Worm (Caenorhabditis elegans) whole organism, young adult: ENCODE results near the gene srz-56.
"Not testable (repeated sequence)": the region's sequence is repeated elsewhere in the genome, so short reads cannot be mapped to it uniquely, and the experiment has no call there.

Experiments
- C17E4.6 ChIP-seq: fragments of 200-800 bp; sonication (Bioruptor generic); IDR thresholded peaks from 2 replicates; pipeline ENCODE4 v1.3.6; 2022; ENCODE audit warnings: missing genetic modification reagents, missing genetic modification characterization, missing compliant biosample characterization
- F10E7.11 ChIP-seq: sonication (generic microtip); optimal IDR thresholded peaks from 2 replicates; lab custom pipeline; 2017; ENCODE audit warnings: mild to moderate bottlenecking, missing genetic modification characterization, moderate library complexity, missing compliant biosample characterization
- K12H6.12 ChIP-seq: fragments of 200-800 bp; sonication (Bioruptor generic); optimal IDR thresholded peaks from 2 replicates; lab custom pipeline; 2018; ENCODE audit warnings: mild to moderate bottlenecking, missing genetic modification characterization, missing compliant biosample characterization
- T07F8.4 ChIP-seq: sonication (generic microtip); optimal IDR thresholded peaks from 2 replicates; lab custom pipeline; 2016; ENCODE audit warnings: mild to moderate bottlenecking, missing genetic modification characterization, moderate library complexity, missing compliant biosample characterization
- T26A5.8 ChIP-seq: sonication (generic microtip); optimal IDR thresholded peaks from 2 replicates; lab custom pipeline; 2016; ENCODE audit warnings: missing genetic modification characterization, missing compliant biosample characterization
- ZK185.1 ChIP-seq: sonication (generic microtip); optimal IDR thresholded peaks from 2 replicates; lab custom pipeline; 2016; ENCODE audit warnings: mild to moderate bottlenecking, missing genetic modification characterization, missing compliant biosample characterization; ENCODE audit not compliant: poor library complexity, severe bottlenecking
- aptf-2 ChIP-seq: fragments of 200-800 bp; sonication (Bioruptor generic); conservative IDR thresholded peaks from 2 replicates; pipeline ENCODE4 v1.3.6; 2022; ENCODE audit warnings: missing genetic modification reagents, missing genetic modification characterization, missing compliant biosample characterization
- aptf-3 ChIP-seq: fragments of 200-800 bp; sonication (Bioruptor generic); IDR thresholded peaks from 2 replicates; pipeline ENCODE4 v1.3.6; 2022; ENCODE audit warnings: missing genetic modification characterization, missing compliant biosample characterization
- athp-1 ChIP-seq: sonication (generic microtip); optimal IDR thresholded peaks from 2 replicates; lab custom pipeline; 2017; ENCODE audit warnings: mild to moderate bottlenecking, missing genetic modification characterization, missing compliant biosample characterization
- attf-5 ChIP-seq: fragments of 200-800 bp; sonication (Bioruptor generic); optimal IDR thresholded peaks from 2 replicates; lab custom pipeline; 2018; ENCODE audit warnings: mild to moderate bottlenecking, missing genetic modification characterization, missing compliant biosample characterization
- attf-6 ChIP-seq: fragments of 200-800 bp; sonication (Bioruptor generic); IDR thresholded peaks from 2 replicates; pipeline ENCODE4 v1.3.6; 2022; ENCODE audit warnings: missing genetic modification reagents, missing genetic modification characterization, missing compliant biosample characterization
- bed-1 ChIP-seq: fragments of 200-800 bp; sonication (Bioruptor generic); IDR thresholded peaks from 2 replicates; pipeline ENCODE4 v1.3.6; 2022; ENCODE audit warnings: missing genetic modification reagents, missing genetic modification characterization, missing compliant biosample characterization
- cebp-2 ChIP-seq: fragments of 200-800 bp; sonication (Bioruptor generic); IDR thresholded peaks from 2 replicates; pipeline ENCODE4 v1.3.6; 2022; ENCODE audit warnings: missing genetic modification characterization, missing compliant biosample characterization
- ceh-79 ChIP-seq: sonication (generic microtip); optimal IDR thresholded peaks from 2 replicates; lab custom pipeline; 2017; ENCODE audit warnings: mild to moderate bottlenecking, missing genetic modification characterization, missing compliant biosample characterization
- dpff-1 ChIP-seq: sonication (generic microtip); optimal IDR thresholded peaks from 2 replicates; lab custom pipeline; 2017; ENCODE audit warnings: mild to moderate bottlenecking, missing genetic modification characterization, missing compliant biosample characterization
- efl-1 ChIP-seq: fragments of 150-350 bp; optimal IDR thresholded peaks from 2 replicates; lab custom pipeline; 2014; ENCODE audit warnings: missing biosample characterization, missing genetic modification reagents, missing genetic modification characterization
- him-1 ChIP-seq: sonication (generic microtip); optimal IDR thresholded peaks from 2 replicates; lab custom pipeline; 2016; ENCODE audit warnings: missing genotype, missing genetic modification reagents, missing genetic modification characterization, missing compliant biosample characterization
- hlh-26 ChIP-seq: fragments of 200-800 bp; sonication (Bioruptor generic); conservative IDR thresholded peaks from 2 replicates; pipeline ENCODE4 v1.3.6; 2022; ENCODE audit warnings: missing genetic modification reagents, missing genetic modification characterization, missing compliant biosample characterization
- lin-26 ChIP-seq: fragments of 200-800 bp; sonication (Bioruptor generic); IDR thresholded peaks from 2 replicates; pipeline ENCODE4 v1.3.6; 2022; ENCODE audit warnings: missing genetic modification reagents, missing genetic modification characterization, missing compliant biosample characterization
- lin-40 ChIP-seq: sonication (generic microtip); optimal IDR thresholded peaks from 2 replicates; lab custom pipeline; 2016; ENCODE audit warnings: missing genetic modification characterization, mild to moderate bottlenecking, missing compliant biosample characterization, missing genotype, missing genetic modification reagents
- lin-54 ChIP-seq: fragments of 200-800 bp; sonication (Bioruptor generic); optimal IDR thresholded peaks from 2 replicates; lab custom pipeline; 2018; ENCODE audit warnings: mild to moderate bottlenecking, missing genetic modification characterization, missing compliant biosample characterization
- lsl-1 ChIP-seq: fragments of 200-800 bp; sonication (Bioruptor generic); optimal IDR thresholded peaks from 2 replicates; lab custom pipeline; 2018; ENCODE audit warnings: mild to moderate bottlenecking, missing genetic modification characterization, moderate library complexity, missing compliant biosample characterization
- madf-3 ChIP-seq: fragments of 200-800 bp; sonication (Bioruptor generic); IDR thresholded peaks from 2 replicates; pipeline ENCODE4 v1.3.6; 2022; ENCODE audit warnings: missing genetic modification reagents, missing genetic modification characterization, missing compliant biosample characterization
- madf-8 ChIP-seq: fragments of 200-800 bp; sonication (Bioruptor generic); conservative IDR thresholded peaks from 2 replicates; pipeline ENCODE4 v1.3.6; 2022; ENCODE audit warnings: missing genetic modification reagents, missing genetic modification characterization, missing compliant biosample characterization
- mes-4 ChIP-seq: sonication (generic microtip); optimal IDR thresholded peaks from 2 replicates; lab custom pipeline; 2016; ENCODE audit warnings: missing genotype, missing genetic modification characterization, missing compliant biosample characterization
- nfya-1 ChIP-seq: sonication (generic microtip); optimal IDR thresholded peaks from 2 replicates; lab custom pipeline; 2017; ENCODE audit warnings: antibody characterized with exemption, missing compliant biosample characterization, missing genetic modification characterization, borderline replicate concordance; ENCODE audit not compliant: insufficient read depth
- nhr-27 ChIP-seq: fragments of 200-800 bp; sonication (Bioruptor generic); optimal IDR thresholded peaks from 2 replicates; lab custom pipeline; 2018; ENCODE audit warnings: mild to moderate bottlenecking, missing genetic modification characterization, moderate library complexity, missing compliant biosample characterization
- pha-4 ChIP-seq: fragments of 150-350 bp; sonication (generic microtip); optimal IDR thresholded peaks from 2 replicates; lab custom pipeline; 2014; ENCODE audit warnings: missing biosample characterization, missing genetic modification reagents, missing genetic modification characterization
- repo-1 ChIP-seq: sonication (generic microtip); optimal IDR thresholded peaks from 2 replicates; lab custom pipeline; 2017; ENCODE audit warnings: mild to moderate bottlenecking, missing genetic modification characterization, missing compliant biosample characterization
- sdz-38 ChIP-seq: sonication (generic microtip); optimal IDR thresholded peaks from 2 replicates; lab custom pipeline; 2016; ENCODE audit warnings: missing genotype, missing genetic modification characterization, missing compliant biosample characterization
- sea-2 ChIP-seq: fragments of 200-800 bp; sonication (Bioruptor generic); IDR thresholded peaks from 2 replicates; pipeline ENCODE4 v1.3.6; 2022; ENCODE audit warnings: missing genetic modification characterization, missing compliant biosample characterization
- snpc-3.4 ChIP-seq: sonication (generic microtip); optimal IDR thresholded peaks from 2 replicates; lab custom pipeline; 2017; ENCODE audit warnings: missing genetic modification characterization, mild to moderate bottlenecking, missing compliant biosample characterization, antibody characterized with exemption, moderate library complexity, missing genotype, missing genetic modification reagents
- snpc-4 ChIP-seq, 5 experiments: fragments of 150-350 bp in 1 of 5; sonication (generic microtip) in 4 of 5; optimal IDR thresholded peaks; 2 replicates each; lab custom pipeline; 2014 to 2018; ENCODE audit warnings: missing genetic modification characterization in 5 of 5, missing biosample characterization in 3 of 5, antibody characterized with exemption in 2 of 5, mild to moderate bottlenecking in 2 of 5, missing compliant biosample characterization in 2 of 5, missing genotype in 2 of 5, moderate library complexity in 2 of 5, missing genetic modification reagents in 1 of 5
- xnd-1 ChIP-seq: sonication (generic microtip); optimal IDR thresholded peaks from 2 replicates; lab custom pipeline; 2016; ENCODE audit warnings: missing genotype, missing genetic modification reagents, missing genetic modification characterization, missing compliant biosample characterization
- ztf-18 ChIP-seq: sonication (generic microtip); optimal IDR thresholded peaks from 2 replicates; lab custom pipeline; 2016; ENCODE audit warnings: missing genotype, mild to moderate bottlenecking, missing genetic modification characterization, missing compliant biosample characterization

srz-56 gene

DNA sequence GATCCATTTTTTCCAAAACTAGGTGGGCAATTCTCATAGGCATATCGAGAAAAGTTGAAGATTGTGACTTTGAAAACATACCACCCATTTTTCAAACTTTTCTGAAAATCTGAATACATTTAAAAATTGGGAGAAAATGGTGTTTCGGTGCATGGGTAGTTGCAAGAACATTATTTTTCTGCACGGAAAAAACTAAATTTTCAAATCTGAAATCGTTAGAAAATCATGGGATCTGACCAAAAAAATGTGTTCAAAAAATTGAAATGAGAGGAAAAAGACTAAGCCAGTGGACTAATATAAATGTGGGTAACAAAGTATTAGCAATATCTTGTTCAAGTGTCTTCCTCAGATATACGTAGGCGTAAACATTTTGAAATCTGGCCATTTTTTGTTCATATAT lies 18.3 kb downstream of the srz-56 start, which contains the start of gene fbxa-43:
fbxa-43 (minus strand) TSS at position 101 of the 400 bp plus-strand sequence.
- TF ChIP-seq efl-1 (GFP tag; lab: Kevin White, UChicago), result no peak
- TF ChIP-seq F10E7.11 (tag; lab: Kevin White, UChicago), result no peak
- TF ChIP-seq nfya-1 (tag; lab: Kevin White, UChicago), result no peak
- TF ChIP-seq sdz-38, result no peak
- no peak for TF ChIP-seq ceh-79 (tag; lab: Kevin White, UChicago)
- no peak for TF ChIP-seq pha-4 (tag; lab: Kevin White, UChicago)
- TF ChIP-seq K12H6.12 (tag; lab: Kevin White, UChicago), result no peak
- TF ChIP-seq lin-26 (GFP tag; lab: Robert Waterston, UW), result no peak
- TF ChIP-seq madf-3 (GFP tag; lab: Robert Waterston, UW), result no peak
- TF ChIP-seq snpc-3.4, result no peak

DNA sequence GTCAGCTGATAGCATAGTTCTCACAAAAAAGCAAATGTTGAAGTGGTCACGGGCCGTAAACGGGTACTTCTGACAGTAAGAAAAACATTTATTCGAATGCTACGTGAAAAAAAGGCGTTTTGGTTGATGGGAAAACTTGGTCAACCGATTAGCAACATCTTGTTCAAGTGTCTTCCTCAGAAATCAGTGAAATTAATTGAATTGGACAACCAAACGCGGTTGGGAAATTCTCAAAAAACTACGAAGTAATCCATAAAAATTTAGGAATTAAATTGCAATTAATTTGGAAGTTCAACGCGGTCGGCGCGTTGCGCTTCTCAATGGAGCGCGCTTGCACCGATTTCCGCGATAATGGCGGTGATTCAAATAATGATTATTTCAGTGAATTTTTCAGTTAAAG lies 18.8 kb downstream of the srz-56 start:
- no peak for TF ChIP-seq sea-2 (GFP tag; lab: Robert Waterston, UW)
- TF ChIP-seq T26A5.8 (tag; lab: Kevin White, UChicago), result no peak
- no peak for TF ChIP-seq madf-8 (GFP tag; lab: Robert Waterston, UW)
- TF ChIP-seq attf-5 (GFP tag; lab: Kevin White, UChicago), result no peak
- no peak for TF ChIP-seq ZK185.1 (tag; lab: Kevin White, UChicago)
- no peak for TF ChIP-seq repo-1
- TF ChIP-seq dpff-1 (tag; lab: Kevin White, UChicago), result no peak
- TF ChIP-seq aptf-3, result no peak
- no peak for TF ChIP-seq xnd-1 (tag; lab: Kevin White, UChicago)
- TF ChIP-seq T07F8.4, result no peak
- no peak for TF ChIP-seq aptf-2 (GFP tag; lab: Robert Waterston, UW)
- no peak for TF ChIP-seq athp-1
- no peak for TF ChIP-seq cebp-2 (GFP tag; lab: Robert Waterston, UW)
- no peak for TF ChIP-seq bed-1
- TF ChIP-seq lin-40 (tag; lab: Kevin White, UChicago), result no peak
- TF ChIP-seq him-1 (tag; lab: Kevin White, UChicago), result no peak
- TF ChIP-seq hlh-26 (GFP tag; lab: Robert Waterston, UW), result no peak

- TF ChIP-seq lsl-1 (GFP tag; lab: Kevin White, UChicago); ceh-79 (tag; lab: Kevin White, UChicago); attf-6 (GFP tag; lab: Robert Waterston, UW): not testable (repeated sequence)
- TF ChIP-seq, all 124 proteins: peak for 0; not testable (repeated sequence) for 124
Observed at ce11 chrIII:2261353-2261752, 20.8 kb downstream of the srz-56 start, which contains the start of gene fbxa-42. Gene fbxa-42, minus strand, starts transcription at chrIII:2261453.

ce11 chrIII:2262942-2263341 lies 22.4 kb downstream of the srz-56 start, which contains the start of gene Y54F10BM.6:
Gene Y54F10BM.6, plus strand, starts transcription at chrIII:2263242.
- no peak for TF ChIP-seq mes-4 (tag; lab: Kevin White, UChicago)
- no peak for TF ChIP-seq lin-54 (GFP tag; lab: Kevin White, UChicago)
- no peak for TF ChIP-seq ztf-18 (tag; lab: Kevin White, UChicago)
- TF ChIP-seq snpc-4 (GFP tag; optimal IDR thresholded peaks at IDR 0.05; lab: Kevin White, UChicago), result no peak
- TF ChIP-seq snpc-4 (tag; optimal IDR thresholded peaks at IDR 0.05; lab: Kevin White, UChicago), result no peak
- no peak for TF ChIP-seq C17E4.6
- no peak for TF ChIP-seq nhr-27 (tag; lab: Kevin White, UChicago)
- TF ChIP-seq, all 124 proteins: peak for 0
